Worm (Caenorhabditis elegans) whole organism, L4 larva: ENCODE data around the gene F47B8.13.
A peak's percentile ranks its signal among the peaks of the same experiment; 100 is the strongest.

Experiments
- F37D6.2 ChIP-seq: sonication (generic microtip); optimal IDR thresholded peaks from 2 replicates; lab custom pipeline; 2016; ENCODE audit warnings: mild to moderate bottlenecking, missing genetic modification characterization, missing compliant biosample characterization
- T26A8.4 ChIP-seq: fragments of 200-800 bp; sonication (Bioruptor generic); IDR thresholded peaks from 2 replicates; pipeline ENCODE4 v1.3.6; 2022; ENCODE audit warnings: missing genetic modification characterization, missing compliant biosample characterization
- Y105C5A.15 ChIP-seq: fragments of 200-800 bp; sonication (Bioruptor generic); IDR thresholded peaks from 2 replicates; pipeline ENCODE4 v1.3.6; 2022; ENCODE audit warnings: missing genetic modification characterization, missing compliant biosample characterization
- Y5F2A.4 ChIP-seq: fragments of 200-800 bp; sonication (Bioruptor generic); optimal IDR thresholded peaks from 2 replicates; lab custom pipeline; 2018; ENCODE audit warnings: mild to moderate bottlenecking, missing genetic modification characterization, missing compliant biosample characterization
- ZK337.2 ChIP-seq: fragments of 200-800 bp; sonication (Bioruptor generic); IDR thresholded peaks from 2 replicates; pipeline ENCODE4 v1.3.6; 2022; ENCODE audit warnings: missing genetic modification reagents, missing genetic modification characterization, missing compliant biosample characterization
- aha-1 ChIP-seq: fragments of 150-350 bp; peaks from one replicate; lab custom pipeline; 2014; ENCODE audit warnings: missing biosample characterization, missing genetic modification characterization
- ama-1 ChIP-seq: fragments of 150-350 bp; optimal IDR thresholded peaks from 2 replicates; lab custom pipeline; 2014; ENCODE audit warnings: inconsistent platforms, mixed read lengths
- arid-1 ChIP-seq: fragments of 200-800 bp; sonication (Bioruptor generic); conservative IDR thresholded peaks from 2 replicates; pipeline ENCODE4 v1.3.6; 2022; ENCODE audit warnings: missing genetic modification reagents, missing genetic modification characterization, missing compliant biosample characterization
- ceh-28 ChIP-seq: fragments of 150-350 bp; optimal IDR thresholded peaks from 2 replicates; lab custom pipeline; 2014; ENCODE audit warnings: missing biosample characterization, missing genetic modification reagents, missing genetic modification characterization
- ceh-44 ChIP-seq: fragments of 200-800 bp; sonication (Bioruptor generic); IDR thresholded peaks from 2 replicates; pipeline ENCODE4 v1.3.6; 2022; ENCODE audit warnings: missing genetic modification reagents, missing genetic modification characterization, missing compliant biosample characterization
- ceh-82 ChIP-seq: sonication (generic microtip); optimal IDR thresholded peaks from 2 replicates; lab custom pipeline; 2017; ENCODE audit warnings: missing biosample characterization, missing genetic modification characterization
- daf-16 ChIP-seq, 3 experiments: sonication (generic microtip); optimal IDR thresholded peaks; 2 replicates each; lab custom pipeline; 2016 to 2017; ENCODE audit warnings: missing genetic modification characterization in 3 of 3, missing genetic modification reagents in 3 of 3, mild to moderate bottlenecking in 2 of 3, missing compliant biosample characterization in 2 of 3, missing biosample characterization in 1 of 3, moderate library complexity in 1 of 3
- dpl-1 ChIP-seq: fragments of 150-350 bp; optimal IDR thresholded peaks from 2 replicates; lab custom pipeline; 2014; ENCODE audit warnings: missing biosample characterization, missing genetic modification reagents, missing genetic modification characterization
- duxl-1 ChIP-seq: sonication (generic microtip); optimal IDR thresholded peaks from 2 replicates; lab custom pipeline; 2016; ENCODE audit warnings: mild to moderate bottlenecking, missing genetic modification characterization, moderate library complexity, missing compliant biosample characterization; ENCODE audit not compliant: poor library complexity
- fkh-10 ChIP-seq: fragments of 150-350 bp; optimal IDR thresholded peaks from 2 replicates; lab custom pipeline; 2014; ENCODE audit warnings: missing biosample characterization, missing genetic modification reagents, missing genetic modification characterization
- fos-1 ChIP-seq: fragments of 150-350 bp; optimal IDR thresholded peaks from 2 replicates; lab custom pipeline; 2014; ENCODE audit warnings: missing biosample characterization, missing genetic modification characterization
- hmg-1.1 ChIP-seq: fragments of 200-800 bp; sonication (Bioruptor generic); IDR thresholded peaks from 2 replicates; pipeline ENCODE4 v1.3.6; 2022; ENCODE audit warnings: missing genetic modification reagents, missing genetic modification characterization, missing compliant biosample characterization
- jun-1 ChIP-seq: fragments of 150-350 bp; optimal IDR thresholded peaks from 2 replicates; lab custom pipeline; 2014; ENCODE audit warnings: missing biosample characterization, missing genetic modification reagents, missing genetic modification characterization
- lin-1 ChIP-seq: fragments of 200-800 bp; sonication (Bioruptor generic); IDR thresholded peaks from 2 replicates; pipeline ENCODE4 v1.3.6; 2022; ENCODE audit warnings: missing genetic modification reagents, missing genetic modification characterization, missing compliant biosample characterization
- lin-13 ChIP-seq: fragments of 150-350 bp; optimal IDR thresholded peaks from 2 replicates; lab custom pipeline; 2014; ENCODE audit warnings: missing biosample characterization, missing genetic modification reagents, missing genetic modification characterization
- lin-29 ChIP-seq: fragments of 200-800 bp; sonication (Bioruptor generic); IDR thresholded peaks from 2 replicates; pipeline ENCODE4 v1.3.6; 2022; ENCODE audit warnings: missing genetic modification reagents, missing genetic modification characterization, missing compliant biosample characterization
- madf-5 ChIP-seq, 2 experiments: fragments of 200-800 bp; sonication (Bioruptor generic); IDR thresholded peaks; 2 replicates each; pipeline ENCODE4 v1.3.6; 2022; ENCODE audit warnings: missing compliant biosample characterization in 2 of 2, missing genetic modification characterization in 2 of 2
- madf-9 ChIP-seq: fragments of 200-800 bp; sonication (Bioruptor generic); conservative IDR thresholded peaks from 2 replicates; pipeline ENCODE4 v1.3.6; 2022; ENCODE audit warnings: missing genetic modification reagents, missing genetic modification characterization, missing compliant biosample characterization
- nhr-10 ChIP-seq: fragments of 150-350 bp; optimal IDR thresholded peaks from 2 replicates; lab custom pipeline; 2014; ENCODE audit warnings: missing biosample characterization, missing genetic modification characterization
- nhr-11 ChIP-seq: fragments of 150-350 bp; optimal IDR thresholded peaks from 2 replicates; lab custom pipeline; 2014; ENCODE audit warnings: missing biosample characterization, missing genetic modification characterization
- nhr-111 ChIP-seq: fragments of 200-800 bp; sonication (Bioruptor generic); optimal IDR thresholded peaks from 2 replicates; lab custom pipeline; 2018; ENCODE audit warnings: mild to moderate bottlenecking, missing genetic modification characterization, missing compliant biosample characterization
- nhr-25 ChIP-seq: sonication (generic microtip); optimal IDR thresholded peaks from 2 replicates; lab custom pipeline; 2017; ENCODE audit warnings: missing genetic modification characterization, mild to moderate bottlenecking, missing compliant biosample characterization, antibody characterized with exemption, moderate library complexity, borderline replicate concordance; ENCODE audit not compliant: insufficient read depth
- nhr-28 ChIP-seq: fragments of 150-350 bp; optimal IDR thresholded peaks from 2 replicates; lab custom pipeline; 2014; ENCODE audit warnings: missing biosample characterization, missing genetic modification characterization
- nhr-41 ChIP-seq: fragments of 200-800 bp; sonication (Bioruptor generic); IDR thresholded peaks from 2 replicates; pipeline ENCODE4 v1.3.6; 2022; ENCODE audit warnings: missing genetic modification reagents, missing genetic modification characterization, missing compliant biosample characterization
- nhr-42 ChIP-seq: fragments of 200-800 bp; sonication (Bioruptor generic); IDR thresholded peaks from 2 replicates; pipeline ENCODE4 v1.3.6; 2022; ENCODE audit warnings: missing genetic modification characterization, missing compliant biosample characterization
- nhr-76 ChIP-seq: fragments of 150-350 bp; optimal IDR thresholded peaks from 2 replicates; lab custom pipeline; 2014; ENCODE audit warnings: missing biosample characterization, missing genetic modification characterization
- pha-4 ChIP-seq, 2 experiments: fragments of 150-350 bp in 1 of 2; fragments of 200-800 bp in 1 of 2; sonication (Bioruptor generic) in 1 of 2; IDR thresholded peaks in 1 of 2; optimal IDR thresholded peaks in 1 of 2; 2 replicates each; pipeline versions ENCODE4 v1.3.6 to Lab custom; 2014 to 2022; ENCODE audit warnings: missing genetic modification characterization in 2 of 2, missing genetic modification reagents in 2 of 2, missing biosample characterization in 1 of 2, missing compliant biosample characterization in 1 of 2
- php-3 ChIP-seq: fragments of 200-800 bp; sonication (Bioruptor generic); IDR thresholded peaks from 2 replicates; pipeline ENCODE4 v1.3.6; 2022; ENCODE audit warnings: missing genetic modification reagents, missing genetic modification characterization, missing compliant biosample characterization
- pqm-1 ChIP-seq: sonication (generic microtip); optimal IDR thresholded peaks from 2 replicates; lab custom pipeline; 2017; ENCODE audit warnings: missing biosample characterization, missing genetic modification characterization
- rbr-2 ChIP-seq: sonication (generic microtip); optimal IDR thresholded peaks from 2 replicates; lab custom pipeline; 2016; ENCODE audit warnings: missing genotype, missing genetic modification characterization, missing compliant biosample characterization
- saeg-2 ChIP-seq: fragments of 200-800 bp; sonication (Bioruptor generic); IDR thresholded peaks from 2 replicates; pipeline ENCODE4 v1.3.6; 2022; ENCODE audit warnings: missing genetic modification reagents, missing genetic modification characterization, missing compliant biosample characterization
- skn-1 ChIP-seq: fragments of 150-350 bp; optimal IDR thresholded peaks from 2 replicates; lab custom pipeline; 2014; ENCODE audit warnings: missing biosample characterization, missing genetic modification characterization
- snpc-1.2 ChIP-seq: fragments of 200-800 bp; sonication (Bioruptor generic); IDR thresholded peaks from 2 replicates; pipeline ENCODE4 v1.3.6; 2022; ENCODE audit warnings: missing genetic modification reagents, missing genetic modification characterization, missing compliant biosample characterization
- spr-1 ChIP-seq: sonication (generic microtip); optimal IDR thresholded peaks from 2 replicates; lab custom pipeline; 2016; ENCODE audit warnings: mild to moderate bottlenecking, missing genetic modification characterization, missing compliant biosample characterization
- spr-3 ChIP-seq: fragments of 200-800 bp; sonication (Bioruptor generic); optimal IDR thresholded peaks from 2 replicates; lab custom pipeline; 2018; ENCODE audit warnings: mild to moderate bottlenecking, missing genetic modification characterization, missing compliant biosample characterization
- unc-130 ChIP-seq: sonication (generic microtip); optimal IDR thresholded peaks from 2 replicates; lab custom pipeline; 2016; ENCODE audit warnings: missing genetic modification reagents, missing genetic modification characterization, missing compliant biosample characterization
- unc-62 ChIP-seq, 3 experiments: fragments of 150-350 bp in 1 of 3; sonication (generic microtip); optimal IDR thresholded peaks in 2 of 3; peaks in 1 of 3; 1 replicate in 1 of 3; 2 replicates in 2 of 3; lab custom pipeline; 2014 to 2017; ENCODE audit warnings: missing biosample characterization in 3 of 3, missing genetic modification characterization in 3 of 3, missing genetic modification reagents in 3 of 3, missing genotype in 1 of 3
- vab-7 ChIP-seq: fragments of 200-800 bp; sonication (Bioruptor generic); IDR thresholded peaks from 2 replicates; pipeline ENCODE4 v1.3.6; 2022; ENCODE audit warnings: missing genetic modification reagents, missing genetic modification characterization, missing compliant biosample characterization
- zfp-2 ChIP-seq: sonication (generic microtip); optimal IDR thresholded peaks from 2 replicates; lab custom pipeline; 2016; ENCODE audit warnings: mild to moderate bottlenecking, missing genetic modification characterization, missing compliant biosample characterization
- zip-11 ChIP-seq: fragments of 200-800 bp; sonication (Bioruptor generic); IDR thresholded peaks from 2 replicates; pipeline ENCODE4 v1.3.6; 2022; ENCODE audit warnings: missing genetic modification characterization, missing compliant biosample characterization

The F47B8.13 gene

DNA sequence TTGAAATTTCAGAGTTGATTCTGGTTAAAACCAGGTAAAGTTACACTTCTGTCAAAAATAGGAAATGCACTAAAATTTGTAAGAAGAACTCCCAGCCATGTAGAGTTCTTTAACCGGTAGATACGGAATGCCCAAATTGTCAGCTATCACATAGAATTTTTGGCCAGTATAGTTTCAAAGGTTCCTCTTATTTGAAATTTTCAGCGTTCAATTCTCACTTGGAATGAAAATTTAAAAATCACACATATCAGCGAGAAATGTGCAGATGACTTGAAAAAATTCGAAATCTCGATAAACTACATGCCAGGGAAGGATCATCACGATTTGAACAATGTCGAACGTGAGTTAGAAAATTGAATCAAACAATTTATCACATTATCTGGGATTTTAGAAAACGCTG is 23.0 kb downstream of the F47B8.13 start, which contains the start of gene F14D7.3:
TSS of gene F14D7.3 (plus strand) at position 301 of the 400 bp plus-strand sequence.
- no peak for TF ChIP-seq nhr-10 (tag; lab: Kevin White, UChicago)
- TF ChIP-seq madf-9 (GFP tag; lab: Robert Waterston, UW) = no peak
- no peak for TF ChIP-seq fkh-10 (GFP tag; lab: Kevin White, UChicago)
- TF ChIP-seq unc-62 (GFP tag; optimal IDR thresholded peaks at IDR 0.05 in 1 of 2; lab: Kevin White, UChicago) = no peak
- no peak for TF ChIP-seq unc-62 (tag; optimal IDR thresholded peaks at IDR 0.05; lab: Kevin White, UChicago)
- TF ChIP-seq rbr-2 = no peak
- TF ChIP-seq ZK337.2 (GFP tag; lab: Robert Waterston, UW) = no peak
- TF ChIP-seq lin-1 = no peak
- TF ChIP-seq nhr-28 (tag; lab: Kevin White, UChicago) = no peak
- TF ChIP-seq duxl-1 (tag; lab: Kevin White, UChicago) = no peak
- no peak for TF ChIP-seq pqm-1
- no peak for TF ChIP-seq madf-5 (GFP tag; IDR thresholded peaks at IDR 0.05; lab: Robert Waterston, UW)
- no peak for TF ChIP-seq T26A8.4 (GFP tag; lab: Robert Waterston, UW)
- TF ChIP-seq pha-4 (GFP tag; IDR thresholded peaks at IDR 0.05; lab: Robert Waterston, UW) = no peak
- no peak for TF ChIP-seq pha-4 (tag; optimal IDR thresholded peaks at IDR 0.05; lab: Kevin White, UChicago)
- TF ChIP-seq zip-11 (GFP tag; lab: Robert Waterston, UW) = no peak

- TF ChIP-seq ceh-28 (no peak), spr-3 (no peak), skn-1 (tag; lab: Kevin White, UChicago) (no peak), fos-1 (tag; lab: Kevin White, UChicago) (no peak), nhr-76 (tag; lab: Kevin White, UChicago) (no peak), lin-13 (GFP tag; lab: Kevin White, UChicago) (no peak), nhr-11 (tag; lab: Kevin White, UChicago) (no peak), nhr-41 (GFP tag; lab: Robert Waterston, UW) (no peak), madf-9 (GFP tag; lab: Robert Waterston, UW) (no peak), saeg-2 (GFP tag; lab: Robert Waterston, UW) (no peak), unc-130 (GFP tag; lab: Kevin White, UChicago) (no peak), lin-1 (no peak), nhr-111 (GFP tag; lab: Kevin White, UChicago) (no peak), ama-1 (lab: Kevin White, UChicago) (no peak), ceh-82 (tag; lab: Kevin White, UChicago) (no peak), ceh-44 (no peak), php-3 (GFP tag; lab: Robert Waterston, UW) (no peak), snpc-1.2 (GFP tag; lab: Robert Waterston, UW) (no peak), Y5F2A.4 (no peak), lin-29 (GFP tag; lab: Robert Waterston, UW) (no peak)
Measured at ce11 chrV:14294396-14294795, 25.1 kb downstream of the F47B8.13 start, which contains the start of gene F14D7.9. Gene F14D7.9, plus strand, starts transcription at chrV:14294696.

- TF ChIP-seq Y105C5A.15 (GFP tag; lab: Robert Waterston, UW) (no peak), aha-1 (tag; lab: Kevin White, UChicago) (peak; percentile 4)
Measured at ce11 chrV:14293667-14294194, 25.8 kb downstream of the F47B8.13 start, which contains the start of gene F14D7.2. Gene F14D7.2, minus strand, starts transcription at chrV:14293717.

- TF ChIP-seq nhr-42 = no peak
- TF ChIP-seq saeg-2 (GFP tag; lab: Robert Waterston, UW) = no peak
- TF ChIP-seq vab-7 (GFP tag; lab: Robert Waterston, UW) = no peak
- no peak for TF ChIP-seq daf-16 (GFP tag; optimal IDR thresholded peaks at IDR 0.05; lab: Kevin White, UChicago)
- TF ChIP-seq daf-16 (tag; optimal IDR thresholded peaks at IDR 0.05; lab: Kevin White, UChicago) = no peak
- TF ChIP-seq zfp-2 = no peak
- no peak for TF ChIP-seq jun-1 (tag; lab: Kevin White, UChicago)
- TF ChIP-seq snpc-1.2 (GFP tag; lab: Robert Waterston, UW) = no peak
- TF ChIP-seq nhr-28 (tag; lab: Kevin White, UChicago) = no peak
- no peak for TF ChIP-seq hmg-1.1 (GFP tag; lab: Robert Waterston, UW)
- TF ChIP-seq dpl-1 (GFP tag; lab: Kevin White, UChicago) = no peak
- TF ChIP-seq F37D6.2 (tag; lab: Kevin White, UChicago) = no peak
- TF ChIP-seq lin-29 (GFP tag; lab: Robert Waterston, UW) = no peak
- no peak for TF ChIP-seq Y105C5A.15 (GFP tag; lab: Robert Waterston, UW)
- no peak for TF ChIP-seq spr-1 (tag; lab: Kevin White, UChicago)
- no peak for TF ChIP-seq arid-1 (GFP tag; lab: Robert Waterston, UW)
- TF ChIP-seq nhr-25 (tag; lab: Kevin White, UChicago) = no peak
Measured at ce11 chrV:14290636-14291035, 28.9 kb downstream of the F47B8.13 start, which contains the start of gene F14D7.18. Gene F14D7.18, minus strand, starts transcription at chrV:14290736.
